Worm (Caenorhabditis elegans): ENCODE results near the gene spp-8.
A peak's percentile ranks its signal among the peaks of the same experiment; 100 is the strongest.

Gene spp-8

ce11 chrIV:8530042-8531027 lies 48.9 kb downstream of the spp-8 start:
- TF ChIP-seq dao-5 (tag; optimal IDR thresholded peaks at IDR 0.05) (no peak), W03F9.2 (tag; optimal IDR thresholded peaks at IDR 0.05) (peak; percentile 46), him-1 (tag; optimal IDR thresholded peaks at IDR 0.05) (no peak)

- TF ChIP-seq W03F9.2 (tag; optimal IDR thresholded peaks at IDR 0.05) = no peak
- no peak for TF ChIP-seq dao-5 (tag; optimal IDR thresholded peaks at IDR 0.05)
- TF ChIP-seq him-1 (tag; optimal IDR thresholded peaks at IDR 0.05) = no peak
These were observed 50.6 kb downstream of the spp-8 start for ce11 chrIV:8532024-8532423.

ce11 chrIV:8532796-8533195 lies 51.3 kb downstream of the spp-8 start:
- TF ChIP-seq him-1 (tag; optimal IDR thresholded peaks at IDR 0.05) (no peak), W03F9.2 (tag; optimal IDR thresholded peaks at IDR 0.05) (no peak), dao-5 (tag; optimal IDR thresholded peaks at IDR 0.05) (no peak)

All from whole organism, L4/young adult.